Worm (Caenorhabditis elegans): ENCODE results near the gene F11A10.6.

ce11 chrIV:12056603-12057002, 32.8 kb downstream of the F11A10.6 start, which contains the start of gene K08E4.2:
- no peak for TF ChIP-seq him-1 (tag; optimal IDR thresholded peaks at IDR 0.05)
- TF ChIP-seq W03F9.2 (tag; optimal IDR thresholded peaks at IDR 0.05), result no peak

Data from whole organism, L4/young adult.